Fruit fly (Drosophila melanogaster): ENCODE data around the gene Gr22f.

Gr22f gene

DNA sequence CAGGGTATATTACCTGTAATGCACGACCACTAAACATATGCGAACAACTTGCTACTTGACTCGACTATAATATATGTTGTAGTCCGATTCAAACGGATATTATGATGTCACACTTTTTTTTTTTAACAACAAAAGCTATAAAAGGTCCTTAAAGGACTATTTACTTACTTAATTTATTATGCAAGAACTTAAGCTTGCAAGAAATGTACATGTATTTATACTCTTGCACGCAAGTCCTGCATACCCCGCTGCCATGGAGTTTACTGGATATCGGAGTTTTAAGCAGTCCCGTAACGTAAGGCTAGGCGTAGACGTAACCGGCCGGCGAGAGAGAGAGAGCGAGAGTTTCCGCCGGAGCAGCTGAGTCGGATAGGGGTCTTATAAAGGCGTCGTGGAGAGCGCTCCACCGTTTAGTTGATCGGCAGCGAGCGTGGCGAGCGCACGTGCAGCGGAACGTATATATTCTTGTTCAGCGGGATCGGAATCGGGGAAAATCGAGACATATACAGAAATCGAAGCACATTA, 19.1 kb downstream of the Gr22f start (continued):
- peak; percentile 90 for TF ChIP-seq CG16815 (GFP tag; optimal IDR thresholded peaks at IDR 0.05)
- TF ChIP-seq GATAe (GFP tag; conservative IDR thresholded peaks at IDR 0.05), result peak; percentile 51; the same call in 1 of the 2 replicates
- TF ChIP-seq CG1233 (GFP tag; optimal IDR thresholded peaks at IDR 0.05), result peak; percentile 77
- peak; percentile 69 to 90 for TF ChIP-seq bsh (GFP tag; optimal IDR thresholded peaks at IDR 0.05)
- TF ChIP-seq Dad (GFP tag; optimal IDR thresholded peaks at IDR 0.05), result peak; percentile 80
- TF ChIP-seq Gsc (GFP tag; IDR thresholded peaks at IDR 0.05), result peak; percentile 82
- peak; percentile 94 for TF ChIP-seq Ptx1 (GFP tag; IDR thresholded peaks at IDR 0.05)
- peak; percentile 89 for TF ChIP-seq cato (GFP tag; optimal IDR thresholded peaks at IDR 0.05; ENCODE audit: borderline replicate concordance)
- TF ChIP-seq Antp (GFP tag; optimal IDR thresholded peaks at IDR 0.05), result peak; percentile 90
- peak; percentile 87 for TF ChIP-seq ara (GFP tag; IDR thresholded peaks at IDR 0.05)
- peak; percentile 90 for TF ChIP-seq az2 (GFP tag; optimal IDR thresholded peaks at IDR 0.05)
- TF ChIP-seq Eip74EF (GFP tag; optimal IDR thresholded peaks at IDR 0.05), result peak in 1 of 2 experiments; percentile 84
- TF ChIP-seq CG4328 (GFP tag; optimal IDR thresholded peaks at IDR 0.05), result no peak
- TF ChIP-seq ind (GFP tag; optimal IDR thresholded peaks at IDR 0.05), result peak; percentile 90
- TF ChIP-seq jigr1 (GFP tag; IDR thresholded peaks at IDR 0.05), result peak; percentile 86; the same call in 2 of the 3 replicates
- peak; percentile 88 for TF ChIP-seq CG34422 (GFP tag; IDR thresholded peaks at IDR 0.05)
- peak; percentile 41 for TF ChIP-seq HLHmδ (GFP tag; optimal IDR thresholded peaks at IDR 0.05)
- TF ChIP-seq Mrtf (GFP tag; IDR thresholded peaks at IDR 0.05), result peak; percentile 55; the same call in 1 of the 3 replicates
- TF ChIP-seq HmgZ (tag; optimal IDR thresholded peaks at IDR 0.05), result peak; percentile 70
- peak; percentile 85 for TF ChIP-seq Max (GFP tag; optimal IDR thresholded peaks at IDR 0.05)
- TF ChIP-seq CG1529 (GFP tag; optimal IDR thresholded peaks at IDR 0.05), result peak; percentile 85
- TF ChIP-seq zen (tag; optimal IDR thresholded peaks at IDR 0.05), result peak; percentile 82
- no peak for TF ChIP-seq YL-1 (GFP tag; optimal IDR thresholded peaks at IDR 0.05)
- TF ChIP-seq TFAM (GFP tag; optimal IDR thresholded peaks at IDR 0.05), result peak; percentile 68
- no peak for TF ChIP-seq CG10321 (GFP tag; IDR thresholded peaks at IDR 0.05)
- peak; percentile 98 for TF ChIP-seq Med (GFP tag)
- TF ChIP-seq CG4730 (GFP tag; IDR thresholded peaks at IDR 0.05), result peak; percentile 70
- peak; percentile 92 for TF ChIP-seq ATbp (GFP tag; optimal IDR thresholded peaks at IDR 0.05)
- peak; percentile 77 for TF ChIP-seq Bdp1 (GFP tag; optimal IDR thresholded peaks at IDR 0.05)
- peak; percentile 94 for TF ChIP-seq CG2120 (GFP tag; optimal IDR thresholded peaks at IDR 0.05)
- TF ChIP-seq CG2129 (GFP tag; IDR thresholded peaks at IDR 0.05; ENCODE audit: partially characterized antibody), result no peak
- peak; percentile 76 for TF ChIP-seq CG12219 (GFP tag; optimal IDR thresholded peaks at IDR 0.05)
- TF ChIP-seq z (GFP tag; IDR thresholded peaks at IDR 0.05), result no peak
- TF ChIP-seq ab (GFP tag; optimal IDR thresholded peaks at IDR 0.05), result peak; percentile 83
- TF ChIP-seq CG17186 (GFP tag; optimal IDR thresholded peaks at IDR 0.05), result peak; percentile 42
- no peak for TF ChIP-seq CG8478 (optimal IDR thresholded peaks at IDR 0.05)
- TF ChIP-seq kay (GFP tag; optimal IDR thresholded peaks at IDR 0.05), result peak; percentile 83
- TF ChIP-seq Lpt (GFP tag; optimal IDR thresholded peaks at IDR 0.05), result no peak
- peak; percentile 91 for TF ChIP-seq CG12391 (tag; optimal IDR thresholded peaks at IDR 0.05)
- peak; percentile 89 for TF ChIP-seq Gug (GFP tag; IDR thresholded peaks at IDR 0.05)
- TF ChIP-seq dimm (GFP tag; IDR thresholded peaks at IDR 0.05), result no peak
- TF ChIP-seq CG9609 (GFP tag; optimal IDR thresholded peaks at IDR 0.05), result peak; percentile 86
- peak; percentile 88 for TF ChIP-seq lab (GFP tag; optimal IDR thresholded peaks at IDR 0.05)
- TF ChIP-seq da (GFP tag; optimal IDR thresholded peaks at IDR 0.05), result peak; percentile 75
- peak; percentile 59 for TF ChIP-seq gce (GFP tag; IDR thresholded peaks at IDR 0.05)
- TF ChIP-seq CG2712 (tag; optimal IDR thresholded peaks at IDR 0.05), result peak; percentile 92
- TF ChIP-seq CG13624 (GFP tag; optimal IDR thresholded peaks at IDR 0.05), result peak; percentile 87
- peak; percentile 73 for TF ChIP-seq Mes4 (GFP tag; optimal IDR thresholded peaks at IDR 0.05)
- TF ChIP-seq abd-A (tag; optimal IDR thresholded peaks at IDR 0.05), result no peak
- peak; percentile 68 for TF ChIP-seq CG4854 (GFP tag; optimal IDR thresholded peaks at IDR 0.05)
- peak; percentile 61; the same call in 1 of the 2 replicates for TF ChIP-seq cas (GFP tag; IDR thresholded peaks at IDR 0.05)
